Worm (Caenorhabditis elegans) whole organism, L1 larva: ENCODE measurements around the gene fbxa-38.

Source experiments
- ceh-82 ChIP-seq, 3 experiments: fragments of 150-350 bp in 1 of 3; sonication (generic microtip) in 2 of 3; optimal IDR thresholded peaks; 2 replicates each; lab custom pipeline; 2014 to 2017; ENCODE audit warnings: missing biosample characterization in 3 of 3, missing genetic modification characterization in 3 of 3
- fkh-8 ChIP-seq: sonication (generic microtip); optimal IDR thresholded peaks from 2 replicates; lab custom pipeline; 2016; ENCODE audit warnings: mild to moderate bottlenecking, missing genetic modification characterization, missing compliant biosample characterization
- irx-1 ChIP-seq: sonication (generic microtip); optimal IDR thresholded peaks from 2 replicates; lab custom pipeline; 2016; ENCODE audit warnings: missing genetic modification characterization, missing compliant biosample characterization

DNA sequence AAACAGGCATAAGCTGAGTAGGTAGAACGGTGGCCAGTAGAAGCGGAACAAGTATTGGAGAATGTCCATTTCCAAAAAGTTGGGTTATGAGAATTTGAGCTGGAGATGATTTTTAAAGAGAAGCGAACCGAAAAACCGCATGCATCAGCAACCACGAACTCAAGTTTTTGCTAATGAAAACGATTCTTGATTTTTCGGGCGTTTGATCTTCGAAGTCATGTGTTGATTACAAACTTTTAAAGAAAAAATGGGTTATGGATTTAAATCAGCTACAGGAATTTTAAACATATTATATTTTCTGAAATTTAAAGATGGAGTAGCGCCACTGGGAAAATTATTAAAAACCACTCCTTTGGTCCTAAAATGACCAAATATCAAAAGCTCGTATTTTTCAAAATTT lies 540 bp upstream of the fbxa-38 start, which contains the start of gene srd-65:
- TF ChIP-seq irx-1 (no peak), fkh-8 (tag; lab: Kevin White, UChicago) (no peak), ceh-82 (tag; optimal IDR thresholded peaks at IDR 0.05; lab: Kevin White, UChicago) (no peak)
